Worm (Caenorhabditis elegans) whole organism, L4/young adult: Measurements from ENCODE around the gene T20B12.7.

Source experiments
- W03F9.2 ChIP-seq: fragments of 150-350 bp; optimal IDR thresholded peaks from 2 replicates; lab custom pipeline; 2014; ENCODE audit warnings: missing biosample characterization, missing genetic modification characterization
- dao-5 ChIP-seq: sonication (generic microtip); optimal IDR thresholded peaks from 2 replicates; lab custom pipeline; 2016; ENCODE audit warnings: missing genotype, missing genetic modification characterization, moderate library complexity, missing compliant biosample characterization
- him-1 ChIP-seq: sonication (generic microtip); optimal IDR thresholded peaks from 2 replicates; lab custom pipeline; 2016; ENCODE audit warnings: missing genotype, missing genetic modification reagents, missing genetic modification characterization, missing compliant biosample characterization

T20B12.7 gene

ce11 chrIII:7378945-7379344, at the start of gene T20B12.7:
Gene T20B12.7 (minus strand): TSS chrIII:7379045.
- TF ChIP-seq him-1 (no peak), W03F9.2 (tag; lab: Kevin White, UChicago) (no peak), dao-5 (no peak)

- TF ChIP-seq him-1 (no peak), dao-5 (no peak), W03F9.2 (tag; lab: Kevin White, UChicago) (no peak)
Measured at ce11 chrIII:7399004-7399403, 20.2 kb upstream of the T20B12.7 start.

- TF ChIP-seq W03F9.2 (tag; lab: Kevin White, UChicago) (no peak), him-1 (no peak), dao-5 (no peak)
Measured at ce11 chrIII:7397196-7397595, 18.4 kb upstream of the T20B12.7 start.

ce11 chrIII:7395354-7395753, 16.5 kb upstream of the T20B12.7 start, which contains the start of gene lgc-50:
Gene lgc-50 (minus strand): TSS chrIII:7395454.
- TF ChIP-seq him-1 = no peak
- no peak for TF ChIP-seq dao-5
- TF ChIP-seq W03F9.2 (tag; lab: Kevin White, UChicago) = no peak

- peak; percentile 88 for TF ChIP-seq him-1
- TF ChIP-seq dao-5 = no peak
Measured at ce11 chrIII:7387359-7387758, 8.5 kb upstream of the T20B12.7 start.

ce11 chrIII:7385929-7386328, 7.1 kb upstream of the T20B12.7 start, which contains the start of gene trd-1:
Gene trd-1 (plus strand): TSS chrIII:7386229.
- no peak for TF ChIP-seq W03F9.2 (tag; lab: Kevin White, UChicago)
- TF ChIP-seq him-1 = no peak
- no peak for TF ChIP-seq dao-5

ce11 chrIII:7383733-7384132, 4.9 kb upstream of the T20B12.7 start, which contains the start of gene tbp-1:
Gene tbp-1 (plus strand): TSS chrIII:7384033.
- TF ChIP-seq W03F9.2 (tag; lab: Kevin White, UChicago) (no peak), him-1 (no peak), dao-5 (no peak)

- TF ChIP-seq dao-5 = no peak
- TF ChIP-seq W03F9.2 (tag; lab: Kevin White, UChicago) = peak; percentile 42
Measured at ce11 chrIII:7381546-7382171, 2.8 kb upstream of the T20B12.7 start, which contains the start of the genes hmg-4 and T20B12.3. Gene hmg-4 (minus strand): TSS chrIII:7381596. Gene T20B12.3 (plus strand): TSS chrIII:7382115.

- TF ChIP-seq him-1 = no peak
- TF ChIP-seq dao-5 = no peak
- no peak for TF ChIP-seq W03F9.2 (tag; lab: Kevin White, UChicago)
Measured at ce11 chrIII:7380120-7380519, 1.3 kb upstream of the T20B12.7 start.

ce11 chrIII:7378522-7378921, 323 bp downstream of the T20B12.7 start:
- no peak for TF ChIP-seq W03F9.2 (tag; lab: Kevin White, UChicago)
- no peak for TF ChIP-seq dao-5

ce11 chrIII:7376143-7376802, 2.6 kb downstream of the T20B12.7 start:
- TF ChIP-seq dao-5 = no peak
- no peak for TF ChIP-seq him-1
- TF ChIP-seq W03F9.2 (tag; lab: Kevin White, UChicago) = no peak

- TF ChIP-seq dao-5 (no peak), W03F9.2 (tag; lab: Kevin White, UChicago) (no peak), him-1 (no peak)
Measured at ce11 chrIII:7375434-7375833, 3.4 kb downstream of the T20B12.7 start.

- TF ChIP-seq him-1 = no peak
- no peak for TF ChIP-seq dao-5
- TF ChIP-seq W03F9.2 (tag; lab: Kevin White, UChicago) = no peak
Measured at ce11 chrIII:7374681-7375271, 4.1 kb downstream of the T20B12.7 start, which contains the start of gene mml-1. Gene mml-1 (minus strand): TSS chrIII:7374731.

ce11 chrIII:7373802-7374435, 4.9 kb downstream of the T20B12.7 start:
- TF ChIP-seq dao-5 (no peak), W03F9.2 (tag; lab: Kevin White, UChicago) (no peak), him-1 (no peak)
